Worm (Caenorhabditis elegans): ENCODE data around the gene ZK892.6.

The ZK892.6 gene

ce11 chrII:10001546-10001945 lies 21.6 kb upstream of the ZK892.6 start, which contains the start of gene ZK892.3:
TSS of gene ZK892.3 (plus strand) at chrII:10001846.
- no peak for TF ChIP-seq F16B12.6 (tag; optimal IDR thresholded peaks at IDR 0.05)
- TF ChIP-seq efl-1 (optimal IDR thresholded peaks at IDR 0.05) = no peak
- peak in 1 of 2 experiments; percentile 43 for TF ChIP-seq efl-1 (GFP tag; optimal IDR thresholded peaks at IDR 0.05 in 1 of 2)

ce11 chrII:10001065-10001464 lies 21.1 kb upstream of the ZK892.6 start, which contains the start of gene nlt-1:
TSS of gene nlt-1 (minus strand) at chrII:10001142.
- TF ChIP-seq ces-1 (GFP tag; optimal IDR thresholded peaks at IDR 0.05) = no peak
- TF ChIP-seq nhr-85 (tag) = no peak
- TF ChIP-seq nhr-11 (tag; optimal IDR thresholded peaks at IDR 0.05) = no peak
- no peak for TF ChIP-seq fos-1 (tag; optimal IDR thresholded peaks at IDR 0.05)
- peak in 1 of 2 experiments; percentile 31 for TF ChIP-seq lsy-2 (tag; optimal IDR thresholded peaks at IDR 0.05)
- no peak for TF ChIP-seq C34B4.2 (tag; optimal IDR thresholded peaks at IDR 0.05)
- TF ChIP-seq lir-3 (tag; optimal IDR thresholded peaks at IDR 0.05; ENCODE audit: poor library complexity) = no peak
- TF ChIP-seq lin-35 (GFP tag; optimal IDR thresholded peaks at IDR 0.05) = peak in 1 of 2 experiments; percentile 58
- TF ChIP-seq nhr-19 (GFP tag; conservative IDR thresholded peaks at IDR 0.05) = 0 out of 2 replicates have a peak, but pooled peaks have one; percentile 2
- peak; percentile 38 for TF ChIP-seq nhr-71 (tag; optimal IDR thresholded peaks at IDR 0.05)
- no peak for TF ChIP-seq ets-5 (GFP tag; IDR thresholded peaks at IDR 0.05)
- TF ChIP-seq nhr-20 (tag; optimal IDR thresholded peaks at IDR 0.05) = peak; percentile 66
- no peak for TF ChIP-seq sox-4 (tag; optimal IDR thresholded peaks at IDR 0.05)
- TF ChIP-seq hpl-2 (GFP tag; optimal IDR thresholded peaks at IDR 0.05) = no peak
- TF ChIP-seq ama-1 (optimal IDR thresholded peaks at IDR 0.05) = no peak
- TF ChIP-seq zag-1 (tag; optimal IDR thresholded peaks at IDR 0.05) = no peak
- peak; percentile 25 for TF ChIP-seq nhr-90 (tag; optimal IDR thresholded peaks at IDR 0.05; ENCODE audit: poor library complexity)
- peak; percentile 60 for TF ChIP-seq blmp-1 (tag; optimal IDR thresholded peaks at IDR 0.05)
- TF ChIP-seq efl-1 (optimal IDR thresholded peaks at IDR 0.05) = no peak
- TF ChIP-seq efl-1 (GFP tag; optimal IDR thresholded peaks at IDR 0.05 in 1 of 2) = peak in 1 of 2 experiments; percentile 2
- TF ChIP-seq snu-23 (GFP tag; optimal IDR thresholded peaks at IDR 0.05) = no peak
- TF ChIP-seq pqm-1 (tag; optimal IDR thresholded peaks at IDR 0.05) = peak; percentile 62
- TF ChIP-seq elt-3 (tag; optimal IDR thresholded peaks at IDR 0.05) = peak in 1 of 6 experiments; percentile 41
- no peak for TF ChIP-seq tbx-2 (tag; optimal IDR thresholded peaks at IDR 0.05)
- TF ChIP-seq nhr-237 (tag; optimal IDR thresholded peaks at IDR 0.05) = no peak
- TF ChIP-seq elt-2 (tag; optimal IDR thresholded peaks at IDR 0.05) = peak; percentile 95
- peak; percentile 59 for TF ChIP-seq tlp-1 (tag; optimal IDR thresholded peaks at IDR 0.05)

- TF ChIP-seq efl-3 (GFP tag; optimal IDR thresholded peaks at IDR 0.05) (no peak), nhr-20 (tag; optimal IDR thresholded peaks at IDR 0.05) (no peak), sox-4 (tag; optimal IDR thresholded peaks at IDR 0.05) (no peak), lin-15B (tag; optimal IDR thresholded peaks at IDR 0.05) (no peak), efl-1 (optimal IDR thresholded peaks at IDR 0.05) (no peak), efl-1 (GFP tag; optimal IDR thresholded peaks at IDR 0.05 in 1 of 2) (peak in 1 of 2 experiments; percentile 28), nhr-47 (tag; optimal IDR thresholded peaks at IDR 0.05) (no peak)
Measured at ce11 chrII:9994679-9995078, 14.8 kb upstream of the ZK892.6 start.

ce11 chrII:9992474-9992873 lies 12.5 kb upstream of the ZK892.6 start:
- TF ChIP-seq elt-2 (tag; optimal IDR thresholded peaks at IDR 0.05) (no peak), alr-1 (tag; optimal IDR thresholded peaks at IDR 0.05; ENCODE audit: borderline replicate concordance) (no peak), lir-3 (tag; optimal IDR thresholded peaks at IDR 0.05; ENCODE audit: poor library complexity) (no peak), tbx-2 (tag; optimal IDR thresholded peaks at IDR 0.05) (peak; percentile 30), unc-86 (tag; optimal IDR thresholded peaks at IDR 0.05) (no peak), C16A3.4 (tag; optimal IDR thresholded peaks at IDR 0.05) (no peak), nhr-77 (tag; optimal IDR thresholded peaks at IDR 0.05) (no peak), dpl-1 (GFP tag; optimal IDR thresholded peaks at IDR 0.05) (no peak), lin-14 (GFP tag; optimal IDR thresholded peaks at IDR 0.05) (peak; percentile 67), fkh-10 (GFP tag; optimal IDR thresholded peaks at IDR 0.05) (peak; percentile 89), nhr-28 (tag; optimal IDR thresholded peaks at IDR 0.05) (no peak), ets-5 (GFP tag; IDR thresholded peaks at IDR 0.05) (no peak)

Measured in whole organism, L1 larva.